Worm (Caenorhabditis elegans): ENCODE measurements around the gene str-113.

DNA sequence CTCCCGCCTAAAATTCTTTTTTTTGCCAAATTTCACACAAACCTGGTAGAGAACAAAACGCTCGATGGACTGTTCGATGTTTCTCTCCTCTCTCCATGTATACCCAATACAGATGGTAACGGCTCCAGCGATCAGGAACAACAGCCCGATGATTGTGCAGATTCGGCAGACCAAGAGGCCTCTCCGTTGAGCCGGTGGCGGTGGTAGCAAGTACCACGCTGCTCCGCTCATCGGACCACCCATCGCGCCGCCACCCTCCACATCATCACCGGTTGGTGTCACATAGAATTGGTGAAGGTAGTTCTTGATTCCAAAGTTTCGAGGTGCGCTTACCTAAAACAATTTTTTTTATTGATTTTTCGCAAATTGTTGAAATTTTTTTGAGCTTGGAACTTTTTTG, 48.0 kb upstream of the str-113 start:
- TF ChIP-seq ceh-82 (tag; optimal IDR thresholded peaks at IDR 0.05) (no peak), mab-5 (tag; optimal IDR thresholded peaks at IDR 0.05) (no peak), ceh-16 (tag; optimal IDR thresholded peaks at IDR 0.05) (no peak), nhr-11 (tag; optimal IDR thresholded peaks at IDR 0.05) (no peak), lin-11 (tag; optimal IDR thresholded peaks at IDR 0.05) (no peak), unc-62 (GFP tag; optimal IDR thresholded peaks at IDR 0.05) (no peak), snpc-4 (tag; optimal IDR thresholded peaks at IDR 0.05) (no peak)
